Fruit fly (Drosophila melanogaster): ENCODE measurements around the gene bowl.

The bowl gene

dm6 chr2L:3804641-3805273, 33.3 kb downstream of the bowl start (continued):
- peak; percentile 99 for TF ChIP-seq vvl (GFP tag; IDR thresholded peaks at IDR 0.05)
- peak; percentile 87 for TF ChIP-seq D19B (GFP tag; optimal IDR thresholded peaks at IDR 0.05)
- peak; percentile 30 for TF ChIP-seq pzg (GFP tag; optimal IDR thresholded peaks at IDR 0.05)
- TF ChIP-seq tio (GFP tag; optimal IDR thresholded peaks at IDR 0.05) = peak; percentile 92
- TF ChIP-seq repo (GFP tag; optimal IDR thresholded peaks at IDR 0.05) = peak; percentile 98
- TF ChIP-seq ttk (GFP tag; IDR thresholded peaks at IDR 0.05) = peak; percentile 97
- TF ChIP-seq dmrt99B (tag; optimal IDR thresholded peaks at IDR 0.05) = peak; percentile 99
- TF ChIP-seq CG4707 (GFP tag; optimal IDR thresholded peaks at IDR 0.05) = peak; percentile 96
- peak; percentile 99 for TF ChIP-seq Asciz (GFP tag; optimal IDR thresholded peaks at IDR 0.05)
- TF ChIP-seq CG34376 (GFP tag; optimal IDR thresholded peaks at IDR 0.05) = peak; percentile 97
- TF ChIP-seq Sry-β (GFP tag; optimal IDR thresholded peaks at IDR 0.05) = peak; percentile 77
- peak; percentile 97 for TF ChIP-seq croc (GFP tag; conservative IDR thresholded peaks at IDR 0.05)
- peak; percentile 97 for TF ChIP-seq CG4424 (GFP tag; optimal IDR thresholded peaks at IDR 0.05)
- no peak for TF ChIP-seq CG34224 (GFP tag; IDR thresholded peaks at IDR 0.05; ENCODE audit: partially characterized antibody)
- TF ChIP-seq bbx (GFP tag; IDR thresholded peaks at IDR 0.05; ENCODE audit: partially characterized antibody) = 0 out of 2 replicates have a peak, but pooled peaks have one; percentile 10
- peak; percentile 66 for TF ChIP-seq Dip2 (GFP tag; IDR thresholded peaks at IDR 0.05)
- TF ChIP-seq chif (GFP tag; optimal IDR thresholded peaks at IDR 0.05) = peak; percentile 98
- TF ChIP-seq CG2116 (GFP tag; optimal IDR thresholded peaks at IDR 0.05) = peak; percentile 82
- peak; percentile 94 for TF ChIP-seq p53 (GFP tag; optimal IDR thresholded peaks at IDR 0.05)
- TF ChIP-seq gcm2 (GFP tag; optimal IDR thresholded peaks at IDR 0.05) = peak; percentile 92
- TF ChIP-seq seq (GFP tag; IDR thresholded peaks at IDR 0.05) = peak; percentile 99
- peak; percentile 92 for TF ChIP-seq TFAM (GFP tag; optimal IDR thresholded peaks at IDR 0.05)
- TF ChIP-seq sim (GFP tag; IDR thresholded peaks at IDR 0.05) = peak; percentile 98
- peak; percentile 97 for TF ChIP-seq cwo (GFP tag; optimal IDR thresholded peaks at IDR 0.05)
- peak; percentile 30; the same call in 1 of the 2 replicates for TF ChIP-seq Dref (GFP tag; IDR thresholded peaks at IDR 0.05)
- peak; percentile 99 for TF ChIP-seq CG13296 (GFP tag; optimal IDR thresholded peaks at IDR 0.05)
- TF ChIP-seq gt (GFP tag; IDR thresholded peaks at IDR 0.05) = peak; percentile 94
- TF ChIP-seq amos (GFP tag; IDR thresholded peaks at IDR 0.05; ENCODE audit: partially characterized antibody) = no peak
- TF ChIP-seq Bgb (GFP tag; IDR thresholded peaks at IDR 0.05; ENCODE audit: partially characterized antibody) = no peak
- peak; percentile 98 for TF ChIP-seq CG15601 (tag; optimal IDR thresholded peaks at IDR 0.05)
- TF ChIP-seq fru (optimal IDR thresholded peaks at IDR 0.05) = no peak
- peak; percentile 99 for TF ChIP-seq nau (GFP tag; optimal IDR thresholded peaks at IDR 0.05)
- TF ChIP-seq CG13894 (tag; optimal IDR thresholded peaks at IDR 0.05) = peak; percentile 97
- peak; percentile 96 for TF ChIP-seq CG4730 (GFP tag; IDR thresholded peaks at IDR 0.05)
- TF ChIP-seq CG1529 (GFP tag; optimal IDR thresholded peaks at IDR 0.05) = peak; percentile 98
- peak; percentile 96 for TF ChIP-seq danr (GFP tag; IDR thresholded peaks at IDR 0.05)
- TF ChIP-seq CG11560 (tag; IDR thresholded peaks at IDR 0.05) = peak; percentile 89
- peak; percentile 97 for TF ChIP-seq lilli (GFP tag; optimal IDR thresholded peaks at IDR 0.05)
- TF ChIP-seq Poxn (GFP tag; IDR thresholded peaks at IDR 0.05) = peak; percentile 78
- peak; percentile 97 for TF ChIP-seq CG17186 (GFP tag; optimal IDR thresholded peaks at IDR 0.05)
- TF ChIP-seq lola (GFP tag; optimal IDR thresholded peaks at IDR 0.05) = peak in 1 of 3 experiments; percentile 94
- TF ChIP-seq CG1792 (GFP tag; optimal IDR thresholded peaks at IDR 0.05) = peak; percentile 97
- TF ChIP-seq Ada2b (GFP tag; IDR thresholded peaks at IDR 0.05) = peak; percentile 98
- TF ChIP-seq jigr1 (GFP tag; IDR thresholded peaks at IDR 0.05) = peak; percentile 94
- peak; percentile 98 for TF ChIP-seq CrebB (tag; optimal IDR thresholded peaks at IDR 0.05)
- peak; percentile 98 for TF ChIP-seq PHDP (tag; optimal IDR thresholded peaks at IDR 0.05)
- peak; percentile 94 for TF ChIP-seq CG17612 (GFP tag; IDR thresholded peaks at IDR 0.05)
- peak; percentile 98 for TF ChIP-seq Sox100B (GFP tag; optimal IDR thresholded peaks at IDR 0.05)
- peak; percentile 97 for TF ChIP-seq CG3847 (GFP tag; IDR thresholded peaks at IDR 0.05)
- peak; percentile 98 for TF ChIP-seq chm (GFP tag; IDR thresholded peaks at IDR 0.05)

Data from whole organism, embryonic.